Worm (Caenorhabditis elegans): ENCODE data around the gene ocr-2.

DNA sequence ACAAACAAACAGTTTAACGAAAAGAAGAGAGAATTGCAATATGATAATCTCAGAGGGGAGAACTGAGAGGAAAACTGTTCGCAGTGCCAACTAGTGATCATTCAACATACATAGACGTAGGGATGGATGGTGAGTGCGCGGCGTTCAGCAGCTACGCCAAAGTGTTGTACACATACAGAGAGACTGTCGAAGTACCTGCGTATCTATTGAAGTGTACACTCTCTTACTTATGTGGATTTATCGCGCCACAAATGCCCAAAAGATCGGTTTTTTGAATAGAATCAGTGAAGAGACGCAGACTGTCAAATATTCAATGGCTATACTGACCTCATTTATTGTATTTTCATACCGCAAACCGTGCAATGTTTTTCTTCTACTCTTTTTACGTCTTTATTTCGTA, 49.6 kb downstream of the ocr-2 start:
- TF ChIP-seq nhr-28 (tag; optimal IDR thresholded peaks at IDR 0.05), result no peak
- no peak for TF ChIP-seq aly-2 (tag; optimal IDR thresholded peaks at IDR 0.05)
- TF ChIP-seq lsy-2 (tag; optimal IDR thresholded peaks at IDR 0.05), result peak in 1 of 2 experiments; percentile 14
